Worm (Caenorhabditis elegans): ENCODE data around the gene str-81.
"Not testable (repeated sequence)": the region's sequence is repeated elsewhere in the genome, so short reads cannot be mapped to it uniquely, and the experiment has no call there.

Gene str-81

ce11 chrV:19250983-19251382 is at the start of gene str-81:
str-81 (minus strand) TSS chrV:19251083.
- no peak for TF ChIP-seq dao-5 (tag; optimal IDR thresholded peaks at IDR 0.05)
- no peak for TF ChIP-seq him-1 (tag; optimal IDR thresholded peaks at IDR 0.05)
- TF ChIP-seq W03F9.2 (tag; optimal IDR thresholded peaks at IDR 0.05), result no peak

DNA sequence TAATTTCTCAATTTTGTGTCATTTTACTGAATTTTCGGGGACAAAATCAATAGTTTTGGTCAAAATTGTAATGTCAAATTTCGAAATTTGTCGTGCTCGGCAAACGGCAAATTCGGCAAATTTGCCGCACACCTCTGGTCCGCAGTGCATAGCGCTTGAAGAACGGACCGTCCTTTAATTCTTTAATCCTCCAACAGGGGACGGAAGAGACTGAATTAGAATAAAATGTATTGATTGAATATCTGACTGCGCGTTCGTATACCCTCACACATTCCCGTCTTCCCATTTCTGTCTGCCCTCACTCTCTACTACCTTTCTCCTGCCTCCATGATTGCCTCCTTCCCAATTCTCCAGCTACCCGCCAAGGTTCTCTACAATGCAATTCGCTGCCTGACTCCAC is 48.4 kb upstream of the str-81 start, which contains the start of gene F55C9.14:
F55C9.14 (plus strand) TSS at position 301 of the 400 bp plus-strand sequence.
- no peak for TF ChIP-seq W03F9.2 (tag; optimal IDR thresholded peaks at IDR 0.05)
- TF ChIP-seq him-1 (tag; optimal IDR thresholded peaks at IDR 0.05), result no peak
- TF ChIP-seq dao-5 (tag; optimal IDR thresholded peaks at IDR 0.05), result no peak

ce11 chrV:19297510-19297909 is 46.6 kb upstream of the str-81 start, which contains the start of gene fbxb-60:
fbxb-60 (plus strand) TSS chrV:19297810.
- TF ChIP-seq W03F9.2 (tag; optimal IDR thresholded peaks at IDR 0.05), result no peak
- no peak for TF ChIP-seq dao-5 (tag; optimal IDR thresholded peaks at IDR 0.05)
- TF ChIP-seq him-1 (tag; optimal IDR thresholded peaks at IDR 0.05), result no peak

DNA sequence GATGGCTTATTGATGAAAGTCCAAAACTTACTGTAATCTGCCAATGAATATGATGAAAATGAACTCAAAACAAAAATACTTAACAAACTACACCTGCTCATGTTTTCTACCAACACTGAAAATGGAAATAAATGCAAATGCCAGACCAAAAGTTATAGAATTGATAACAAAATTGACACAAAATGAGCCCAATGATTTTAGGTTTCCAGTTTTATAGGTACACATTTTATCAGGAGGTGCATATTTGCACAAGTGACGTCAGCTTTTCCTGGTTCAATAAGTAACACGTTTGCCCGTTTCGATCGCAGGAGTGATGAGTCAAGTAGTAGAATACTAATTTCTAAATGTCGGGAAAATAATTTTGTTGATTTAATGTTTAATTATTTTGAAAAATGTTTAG is 45.8 kb upstream of the str-81 start, which contains the start of gene F55C9.6:
F55C9.6 (minus strand) TSS at position 101 of the 400 bp plus-strand sequence.
- TF ChIP-seq him-1 (tag; optimal IDR thresholded peaks at IDR 0.05) (no peak), dao-5 (tag; optimal IDR thresholded peaks at IDR 0.05) (no peak), W03F9.2 (tag; optimal IDR thresholded peaks at IDR 0.05) (no peak)

DNA sequence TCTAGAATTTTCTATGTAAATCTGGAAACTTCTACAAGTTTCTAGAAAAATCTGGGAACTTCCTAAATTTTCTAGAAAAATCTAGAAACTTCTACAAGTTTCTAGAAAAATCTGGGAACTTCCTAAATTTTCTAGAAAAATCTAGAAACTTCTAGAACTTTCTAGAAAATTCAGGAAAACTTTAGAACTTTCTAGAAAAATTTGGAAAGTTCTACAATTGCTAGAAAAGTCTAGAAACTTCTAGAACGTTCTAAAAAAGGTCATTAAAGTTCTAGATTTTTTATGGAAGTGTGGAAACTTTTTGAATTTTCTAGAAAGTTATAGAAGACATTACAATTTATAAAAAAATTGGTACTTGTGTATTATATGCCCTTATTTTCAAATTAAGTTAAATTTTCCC is 42.1 kb upstream of the str-81 start, which contains the start of gene F55C9.5:
F55C9.5 (minus strand) TSS at position 101 of the 400 bp plus-strand sequence.
- TF ChIP-seq dao-5 (tag; optimal IDR thresholded peaks at IDR 0.05), result no peak
- no peak for TF ChIP-seq him-1 (tag; optimal IDR thresholded peaks at IDR 0.05)
- TF ChIP-seq W03F9.2 (tag; optimal IDR thresholded peaks at IDR 0.05), result no peak

DNA sequence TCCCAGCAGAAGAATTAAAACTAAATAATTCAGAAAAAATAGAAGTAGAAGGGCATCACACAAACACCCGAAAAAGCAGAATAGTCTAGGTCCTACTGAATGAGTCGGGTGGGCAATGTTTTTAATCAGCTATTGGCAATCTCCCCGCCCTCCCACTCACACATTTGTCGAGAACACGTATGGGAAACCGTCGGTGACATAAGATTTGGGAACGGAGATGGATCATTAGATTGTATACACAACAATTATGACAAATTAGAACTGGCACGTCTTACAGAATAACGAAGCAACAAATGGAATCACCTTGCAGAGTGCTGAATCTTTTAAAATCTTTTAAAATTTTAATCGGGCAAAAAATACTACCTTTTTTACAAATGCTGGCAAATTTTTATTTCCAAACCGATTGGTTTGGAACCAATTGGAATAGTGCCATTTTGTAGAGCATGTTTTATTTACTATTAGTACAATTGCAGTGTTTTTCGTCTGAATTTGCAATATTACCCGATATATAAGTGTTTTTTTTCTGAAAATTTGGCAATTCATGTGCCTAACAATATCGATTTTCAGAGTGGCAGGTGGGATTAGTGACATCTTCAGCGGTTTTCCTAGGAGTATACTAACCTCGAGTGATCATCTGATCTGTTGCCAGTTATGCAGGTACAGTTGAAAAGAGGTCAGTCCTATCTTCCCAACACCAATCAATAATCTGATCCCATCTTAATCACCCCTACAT is 37.4 kb upstream of the str-81 start, which contains the start of the genes F55C9.3 and fbxb-57:
F55C9.3 (minus strand) TSS at position 101 of the 733 bp plus-strand sequence.
fbxb-57 (plus strand) TSS at position 683 of the 733 bp plus-strand sequence.
- no peak for TF ChIP-seq him-1 (tag; optimal IDR thresholded peaks at IDR 0.05)
- TF ChIP-seq dao-5 (tag; optimal IDR thresholded peaks at IDR 0.05), result no peak
- TF ChIP-seq W03F9.2 (tag; optimal IDR thresholded peaks at IDR 0.05), result no peak

DNA sequence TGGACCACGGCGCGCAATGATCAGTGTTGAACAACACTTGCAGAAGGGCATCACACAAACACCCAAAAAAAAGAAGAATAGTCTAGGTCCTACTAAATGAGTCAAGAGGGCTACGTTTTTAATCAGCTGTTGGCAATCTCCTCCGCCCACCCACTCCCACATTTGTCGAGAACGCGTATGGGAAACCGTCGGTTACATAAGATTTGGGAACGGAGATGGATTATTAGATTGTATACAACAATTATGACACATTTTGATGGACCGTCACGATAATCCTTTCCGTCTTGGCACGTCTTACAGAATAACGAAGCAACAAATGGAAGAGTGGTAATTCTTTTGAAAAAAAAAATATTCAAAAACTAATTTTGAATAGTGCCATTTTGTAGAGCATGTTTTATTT is 35.0 kb upstream of the str-81 start:
- no peak for TF ChIP-seq dao-5 (tag; optimal IDR thresholded peaks at IDR 0.05)
- TF ChIP-seq him-1 (tag; optimal IDR thresholded peaks at IDR 0.05), result no peak
- TF ChIP-seq W03F9.2 (tag; optimal IDR thresholded peaks at IDR 0.05), result no peak

DNA sequence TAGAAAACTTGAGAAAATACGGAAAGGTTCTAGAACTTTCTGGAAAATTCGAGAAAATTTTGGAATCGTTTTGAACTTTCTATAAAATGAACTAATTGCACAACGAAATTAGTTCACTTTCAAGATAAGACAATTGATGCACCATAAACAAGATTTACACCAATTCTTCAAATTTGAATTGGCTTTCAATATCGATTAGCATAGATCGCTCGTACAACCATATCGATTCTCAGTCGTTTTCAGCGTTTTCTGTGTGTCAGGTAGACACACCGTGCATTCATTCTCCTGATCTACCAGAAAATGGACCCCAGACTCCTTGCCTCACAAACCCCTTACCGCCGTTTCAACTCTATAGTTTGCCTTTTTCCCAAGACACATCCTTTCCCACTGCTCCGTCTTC is 31.4 kb upstream of the str-81 start, which contains the start of gene fbxb-117:
fbxb-117 (plus strand) TSS at position 301 of the 400 bp plus-strand sequence.
- no peak for TF ChIP-seq him-1 (tag; optimal IDR thresholded peaks at IDR 0.05)
- no peak for TF ChIP-seq dao-5 (tag; optimal IDR thresholded peaks at IDR 0.05)
- no peak for TF ChIP-seq W03F9.2 (tag; optimal IDR thresholded peaks at IDR 0.05)

- TF ChIP-seq W03F9.2 (tag; optimal IDR thresholded peaks at IDR 0.05), result no peak
- TF ChIP-seq him-1 (tag; optimal IDR thresholded peaks at IDR 0.05), result no peak
- no peak for TF ChIP-seq dao-5 (tag; optimal IDR thresholded peaks at IDR 0.05)
These were observed 29.0 kb upstream of the str-81 start, which contains the start of gene F21D9.8 for ce11 chrV:19279888-19280287. F21D9.8 (minus strand) TSS chrV:19279988.

DNA sequence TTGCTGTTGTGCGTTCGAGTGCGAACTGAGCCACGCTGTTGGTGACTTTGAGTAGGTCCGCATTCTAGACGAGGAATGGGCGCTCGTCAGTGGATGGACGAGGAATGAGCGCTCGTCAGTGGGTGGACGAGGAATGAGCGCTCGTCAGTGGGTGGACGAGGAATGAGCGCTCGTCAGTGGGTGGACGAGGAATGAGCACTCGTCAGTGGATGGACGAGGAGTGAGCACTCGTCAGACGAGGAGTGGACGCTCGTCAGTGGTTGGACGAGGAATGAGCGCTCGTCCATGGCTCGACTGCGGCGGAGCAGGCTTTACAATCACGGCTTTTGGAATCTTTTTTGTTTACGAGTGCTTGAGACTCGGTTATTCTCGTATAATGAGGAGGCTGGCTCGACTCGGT is 27.6 kb upstream of the str-81 start:
- TF ChIP-seq W03F9.2 (tag; optimal IDR thresholded peaks at IDR 0.05) (no peak), dao-5 (tag; optimal IDR thresholded peaks at IDR 0.05) (no peak), him-1 (tag; optimal IDR thresholded peaks at IDR 0.05) (no peak)

- TF ChIP-seq W03F9.2 (tag; optimal IDR thresholded peaks at IDR 0.05) (no peak), him-1 (tag; optimal IDR thresholded peaks at IDR 0.05) (no peak), dao-5 (tag; optimal IDR thresholded peaks at IDR 0.05) (no peak)
These were observed 25.5 kb upstream of the str-81 start for ce11 chrV:19276354-19276753.

ce11 chrV:19264148-19264547 is 13.3 kb upstream of the str-81 start, which contains the start of gene F21D9.1:
F21D9.1 (plus strand) TSS chrV:19264448.
- TF ChIP-seq dao-5, W03F9.2, him-1 (tag; optimal IDR thresholded peaks at IDR 0.05): not testable (repeated sequence)

- TF ChIP-seq him-1 (tag; optimal IDR thresholded peaks at IDR 0.05), result no peak
- no peak for TF ChIP-seq dao-5 (tag; optimal IDR thresholded peaks at IDR 0.05)
- TF ChIP-seq W03F9.2 (tag; optimal IDR thresholded peaks at IDR 0.05), result no peak
These were observed 11.5 kb upstream of the str-81 start, which contains the start of gene F21D9.2 for ce11 chrV:19262349-19262748. F21D9.2 (minus strand) TSS chrV:19262449.

ce11 chrV:19260686-19261085 is 9.8 kb upstream of the str-81 start:
- TF ChIP-seq W03F9.2 (tag; optimal IDR thresholded peaks at IDR 0.05) (no peak), him-1 (tag; optimal IDR thresholded peaks at IDR 0.05) (no peak), dao-5 (tag; optimal IDR thresholded peaks at IDR 0.05) (no peak)

All from whole organism, L4/young adult.